Fruit fly (Drosophila melanogaster): Measurements from ENCODE around the gene msd5.

Gene msd5

dm6 chr3L:1300076-1300635 lies 32.8 kb downstream of the msd5 start (continued):
- TF ChIP-seq ro (GFP tag; IDR thresholded peaks at IDR 0.05) (peak; percentile 61; the same call in 1 of the 2 replicates), Lhr (GFP tag; optimal IDR thresholded peaks at IDR 0.05) (peak; percentile 61), ttk (GFP tag; IDR thresholded peaks at IDR 0.05) (peak; percentile 48), CG17829 (tag; optimal IDR thresholded peaks at IDR 0.05) (peak; percentile 94), CG31388 (GFP tag; optimal IDR thresholded peaks at IDR 0.05) (peak; percentile 48), zfh2 (GFP tag; optimal IDR thresholded peaks at IDR 0.05) (no peak), fru (optimal IDR thresholded peaks at IDR 0.05) (no peak), Ptx1 (GFP tag; IDR thresholded peaks at IDR 0.05) (peak; percentile 80), Deaf1 (tag; optimal IDR thresholded peaks at IDR 0.05) (peak; percentile 68), eve (GFP tag; optimal IDR thresholded peaks at IDR 0.05) (no peak), CG4707 (GFP tag; optimal IDR thresholded peaks at IDR 0.05) (peak; percentile 50), CG31224 (GFP tag; IDR thresholded peaks at IDR 0.05) (peak; percentile 67), CG3281 (GFP tag; optimal IDR thresholded peaks at IDR 0.05) (peak; percentile 84), grn (GFP tag; optimal IDR thresholded peaks at IDR 0.05) (peak; percentile 80), nau (GFP tag; optimal IDR thresholded peaks at IDR 0.05) (no peak), pros (GFP tag; optimal IDR thresholded peaks at IDR 0.05) (peak; percentile 75), CG8281 (tag; optimal IDR thresholded peaks at IDR 0.05) (peak; percentile 59), CG1529 (GFP tag; optimal IDR thresholded peaks at IDR 0.05) (peak; percentile 77), CG16779 (GFP tag; IDR thresholded peaks at IDR 0.05) (no peak), CG4617 (GFP tag; optimal IDR thresholded peaks at IDR 0.05; ENCODE audit: borderline replicate concordance) (peak; percentile 61), Spps (tag; optimal IDR thresholded peaks at IDR 0.05) (peak; percentile 74), CG15696 (tag; optimal IDR thresholded peaks at IDR 0.05) (peak; percentile 86), CG6765 (GFP tag; optimal IDR thresholded peaks at IDR 0.05) (peak; percentile 20), Ravus (GFP tag; IDR thresholded peaks at IDR 0.05) (peak; percentile 13; the same call in 1 of the 2 replicates), CG7928 (GFP tag; optimal IDR thresholded peaks at IDR 0.05) (peak; percentile 50), Lim3 (GFP tag; IDR thresholded peaks at IDR 0.05) (no peak), Hmr (GFP tag; optimal IDR thresholded peaks at IDR 0.05) (peak; percentile 79), CG6683 (GFP tag; optimal IDR thresholded peaks at IDR 0.05) (peak; percentile 32), rib (GFP tag; IDR thresholded peaks at IDR 0.05) (no peak; the same call in 1 of the 2 replicates), CG2129 (GFP tag; IDR thresholded peaks at IDR 0.05; ENCODE audit: partially characterized antibody) (no peak), sna (GFP tag; IDR thresholded peaks at IDR 0.05; ENCODE audit: partially characterized antibody) (no peak), gfzf (GFP tag; optimal IDR thresholded peaks at IDR 0.05) (no peak), emc (GFP tag; optimal IDR thresholded peaks at IDR 0.05) (no peak), CG3726 (GFP tag; IDR thresholded peaks at IDR 0.05) (0 out of 3 replicates have a peak, but pooled peaks have one; percentile 47), CG12769 (tag; optimal IDR thresholded peaks at IDR 0.05) (peak; percentile 66), tio (GFP tag; optimal IDR thresholded peaks at IDR 0.05) (no peak), CG10209 (GFP tag; optimal IDR thresholded peaks at IDR 0.05) (peak; percentile 79), CkIIα-i1 (GFP tag; IDR thresholded peaks at IDR 0.05) (no peak), CG8478 (optimal IDR thresholded peaks at IDR 0.05) (no peak), p53 (GFP tag; optimal IDR thresholded peaks at IDR 0.05) (no peak), YL-1 (GFP tag; optimal IDR thresholded peaks at IDR 0.05) (peak; percentile 48), jigr1 (GFP tag; IDR thresholded peaks at IDR 0.05) (0 out of 3 replicates have a peak, but pooled peaks have one; percentile 34), CG11723 (GFP tag; optimal IDR thresholded peaks at IDR 0.05) (peak; percentile 65), CG13894 (tag; optimal IDR thresholded peaks at IDR 0.05) (peak; percentile 23), CG34376 (GFP tag; optimal IDR thresholded peaks at IDR 0.05) (peak; percentile 81), abd-A (tag; optimal IDR thresholded peaks at IDR 0.05) (no peak), NfI (GFP tag; optimal IDR thresholded peaks at IDR 0.05) (peak; percentile 72), Atf3 (GFP tag; optimal IDR thresholded peaks at IDR 0.05) (no peak), Doc3 (GFP tag; IDR thresholded peaks at IDR 0.05; ENCODE audit: partially characterized antibody) (no peak), pb (GFP tag; optimal IDR thresholded peaks at IDR 0.05) (no peak), Hr39 (optimal IDR thresholded peaks at IDR 0.05) (no peak)

Measured in whole organism, embryonic.